Fruit fly (Drosophila melanogaster): ENCODE data around the gene CG12713.
A peak's percentile ranks its signal among the peaks of the same experiment; 100 is the strongest.

Gene CG12713

DNA sequence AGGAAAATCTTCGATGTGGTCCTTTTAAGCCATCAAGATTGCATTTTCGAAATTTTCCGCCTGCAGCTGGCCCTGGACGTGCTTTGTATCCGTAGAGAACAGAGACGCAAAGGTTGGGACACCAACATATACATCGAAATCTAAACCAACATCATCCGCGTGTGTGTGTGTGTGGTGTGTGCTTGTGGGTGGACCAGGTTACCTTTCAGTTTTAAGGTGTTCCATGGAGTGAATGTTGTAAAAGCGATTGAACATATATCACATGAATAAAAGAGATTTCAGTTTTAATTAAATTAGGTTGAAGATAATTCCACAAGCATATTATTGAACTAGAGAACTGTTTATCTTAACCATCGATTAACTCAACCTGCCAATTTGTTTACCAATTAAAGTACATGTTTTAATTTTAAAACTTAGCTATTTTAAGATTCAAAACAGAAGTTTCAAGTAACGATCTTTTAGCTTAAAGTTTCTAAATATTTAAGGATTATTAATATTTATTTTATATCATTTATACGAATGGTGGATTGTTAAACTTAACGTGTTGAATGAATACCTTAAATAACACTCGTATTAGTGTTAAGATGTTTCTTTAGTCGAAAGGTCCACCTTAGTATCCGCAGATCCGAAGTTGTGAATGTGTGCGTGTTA lies 5.2 kb upstream of the CG12713 start:
- TF ChIP-seq D1 (tag; optimal IDR thresholded peaks at IDR 0.05) = peak; percentile 95
- TF ChIP-seq Snoo (tag; optimal IDR thresholded peaks at IDR 0.05) = peak; percentile 88
- peak; percentile 75 for TF ChIP-seq CG4496 (GFP tag; IDR thresholded peaks at IDR 0.05)
- TF ChIP-seq CG32121 (GFP tag; IDR thresholded peaks at IDR 0.05) = peak; percentile 73
- TF ChIP-seq CG14655 (GFP tag; optimal IDR thresholded peaks at IDR 0.05) = no peak
- peak; percentile 34 for TF ChIP-seq gl (tag; optimal IDR thresholded peaks at IDR 0.05)
- TF ChIP-seq CG9948 (tag; optimal IDR thresholded peaks at IDR 0.05) = peak; percentile 87
- peak; percentile 92 for TF ChIP-seq CG15710 (tag; optimal IDR thresholded peaks at IDR 0.05)
- TF ChIP-seq Pif1B (GFP tag; optimal IDR thresholded peaks at IDR 0.05) = peak; percentile 87
- no peak for TF ChIP-seq EcR (GFP tag; optimal IDR thresholded peaks at IDR 0.05)
- peak; percentile 100 for TF ChIP-seq CG8159 (tag; optimal IDR thresholded peaks at IDR 0.05)
- TF ChIP-seq CG34367 (tag; optimal IDR thresholded peaks at IDR 0.05) = peak; percentile 82
- no peak for TF ChIP-seq CG13204 (GFP tag; optimal IDR thresholded peaks at IDR 0.05)
- TF ChIP-seq CG17806 (tag; optimal IDR thresholded peaks at IDR 0.05) = peak; percentile 88
- TF ChIP-seq Pif1A (GFP tag; optimal IDR thresholded peaks at IDR 0.05) = peak; percentile 90
- TF ChIP-seq CG10348 (GFP tag; IDR thresholded peaks at IDR 0.05) = no peak
- TF ChIP-seq CG8301 (tag; optimal IDR thresholded peaks at IDR 0.05) = peak; percentile 86
- TF ChIP-seq CG12605 (GFP tag; IDR thresholded peaks at IDR 0.05) = peak; percentile 60; the same call in 1 of the 2 replicates
- TF ChIP-seq Ets98B (GFP tag; IDR thresholded peaks at IDR 0.05) = peak; percentile 73
- TF ChIP-seq fd96Ca (GFP tag; IDR thresholded peaks at IDR 0.05) = no peak
- no peak for TF ChIP-seq rn (GFP tag; IDR thresholded peaks at IDR 0.05)

DNA sequence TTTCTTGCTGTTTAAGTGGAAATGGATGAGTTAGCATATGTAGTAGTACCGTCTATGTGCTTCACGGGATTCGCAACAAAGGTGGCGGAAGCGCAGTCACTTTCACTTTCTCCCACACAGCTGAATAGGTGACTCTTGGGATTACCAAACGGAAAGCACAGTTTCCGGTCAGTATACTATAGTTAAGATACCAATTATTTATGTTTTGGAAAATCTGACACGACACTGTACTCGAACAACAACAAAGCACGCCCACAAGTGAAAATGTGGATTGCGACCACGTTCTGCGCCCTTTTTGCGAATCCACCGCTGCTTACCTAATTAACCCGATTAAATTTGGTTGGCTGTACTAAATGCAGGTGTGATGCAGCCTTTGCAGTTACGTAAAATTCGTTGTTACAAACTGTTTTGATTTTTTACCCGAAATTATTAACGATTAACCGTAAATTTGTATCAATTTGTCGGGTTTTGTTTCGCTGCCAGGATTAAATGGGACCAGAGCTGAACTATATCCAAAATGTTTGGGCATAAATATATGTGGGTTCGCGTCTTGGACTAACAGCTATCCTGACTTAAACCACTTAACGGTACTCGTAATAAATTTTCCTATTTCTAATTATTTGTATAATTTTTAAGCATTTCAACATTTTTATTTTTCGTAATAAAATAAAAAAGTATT lies 2.8 kb downstream of the CG12713 start, which contains the start of gene CG18081:
CG18081 (minus strand) TSS at position 512 of the 679 bp plus-strand sequence.
- TF ChIP-seq D1 (tag; optimal IDR thresholded peaks at IDR 0.05) = peak; percentile 68
- TF ChIP-seq gl (tag; optimal IDR thresholded peaks at IDR 0.05) = no peak

DNA sequence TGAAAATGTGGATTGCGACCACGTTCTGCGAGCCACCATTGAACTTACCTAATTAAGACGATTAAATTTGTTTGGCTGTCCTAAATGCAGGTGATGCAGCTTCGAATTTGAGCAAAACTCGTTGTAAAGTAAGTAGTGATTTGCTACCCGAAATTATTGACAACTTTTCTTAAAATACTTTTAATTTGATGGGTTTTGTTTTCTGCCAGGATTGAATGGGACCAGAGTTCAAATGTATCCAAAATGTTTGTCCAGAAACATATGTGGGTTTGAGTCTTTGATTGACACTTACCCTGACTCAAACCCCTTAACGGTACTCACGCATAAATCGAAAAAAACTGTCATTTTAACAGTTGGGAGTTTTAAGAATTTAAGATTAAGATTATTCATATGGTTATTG lies 4.9 kb downstream of the CG12713 start, which contains the start of gene CG15715:
CG15715 (minus strand) TSS at position 274 of the 400 bp plus-strand sequence.
- TF ChIP-seq gl (tag; optimal IDR thresholded peaks at IDR 0.05) = no peak
- TF ChIP-seq D1 (tag; optimal IDR thresholded peaks at IDR 0.05) = peak; percentile 66
- TF ChIP-seq CG32121 (GFP tag; IDR thresholded peaks at IDR 0.05) = no peak
- no peak for TF ChIP-seq CG12605 (GFP tag; IDR thresholded peaks at IDR 0.05)

DNA sequence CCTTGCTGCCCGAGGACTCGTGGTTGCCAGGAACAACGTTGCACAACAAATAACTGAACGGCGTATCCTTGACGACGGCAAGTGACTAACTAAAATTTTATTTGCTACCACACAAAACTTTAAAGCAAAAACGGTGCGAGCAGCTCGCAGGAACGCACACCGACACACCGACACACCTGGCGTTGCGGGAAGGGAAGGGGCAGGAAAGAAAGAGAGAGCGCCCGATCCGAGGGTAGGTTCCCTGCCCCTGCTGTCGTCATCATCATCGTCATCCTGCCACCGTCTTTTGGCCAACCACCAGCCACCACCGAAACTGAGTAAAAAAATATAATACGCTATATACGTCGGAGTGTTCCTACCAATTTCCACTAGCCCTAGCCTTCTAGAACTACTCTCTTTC lies 11.7 kb downstream of the CG12713 start, which contains the start of gene meru:
meru (minus strand) TSS at position 101 of the 400 bp plus-strand sequence.
- TF ChIP-seq CG32121 (GFP tag; IDR thresholded peaks at IDR 0.05) = no peak
- TF ChIP-seq CG10348 (GFP tag; IDR thresholded peaks at IDR 0.05) = no peak
- TF ChIP-seq D1 (tag; optimal IDR thresholded peaks at IDR 0.05) = no peak
- TF ChIP-seq CG9948 (tag; optimal IDR thresholded peaks at IDR 0.05) = no peak

DNA sequence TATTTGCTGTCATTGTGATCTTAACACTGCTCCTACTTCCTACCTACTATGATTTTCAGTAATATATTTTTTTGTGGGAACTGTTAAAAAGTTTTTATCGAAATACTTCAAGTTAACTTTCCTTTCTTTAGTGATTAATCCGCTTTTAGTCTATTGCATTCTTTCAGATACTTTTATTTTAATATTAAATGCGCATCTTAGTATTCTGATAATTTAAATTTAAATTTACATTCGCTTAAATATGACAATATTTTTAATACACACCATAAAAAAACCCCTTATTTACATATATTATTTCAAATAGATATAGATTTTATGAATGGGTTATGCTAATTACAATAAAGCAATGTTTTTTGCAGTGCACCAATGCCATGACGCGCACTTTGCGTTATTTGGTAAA lies 12.3 kb downstream of the CG12713 start:
- TF ChIP-seq CG15710 (tag; optimal IDR thresholded peaks at IDR 0.05) (no peak), CG4496 (GFP tag; IDR thresholded peaks at IDR 0.05) (no peak), CG14655 (GFP tag; optimal IDR thresholded peaks at IDR 0.05) (no peak), CG8159 (tag; optimal IDR thresholded peaks at IDR 0.05) (peak; percentile 32)

DNA sequence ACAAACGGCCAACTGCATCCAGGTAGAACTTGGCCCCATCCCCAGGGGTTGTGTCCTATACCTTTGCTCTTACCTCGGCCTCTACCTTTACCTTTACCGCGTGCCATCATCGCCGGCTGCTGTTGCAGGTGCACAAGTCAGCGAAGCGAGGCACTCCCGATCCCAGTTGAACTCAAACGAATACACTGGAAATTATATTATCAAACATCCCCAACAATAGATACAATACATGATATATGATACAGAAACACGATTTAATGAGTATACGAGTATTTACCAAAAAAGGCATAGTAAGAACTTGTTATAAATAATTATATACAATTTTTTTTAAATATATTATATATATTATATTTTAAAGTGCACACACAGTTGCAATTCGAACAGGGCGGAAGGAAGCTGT lies 15.0 kb downstream of the CG12713 start:
- TF ChIP-seq EcR (GFP tag; optimal IDR thresholded peaks at IDR 0.05) (no peak), CG32121 (GFP tag; IDR thresholded peaks at IDR 0.05) (no peak), CG8159 (tag; optimal IDR thresholded peaks at IDR 0.05) (peak; percentile 35), CG9948 (tag; optimal IDR thresholded peaks at IDR 0.05) (peak; percentile 28)

DNA sequence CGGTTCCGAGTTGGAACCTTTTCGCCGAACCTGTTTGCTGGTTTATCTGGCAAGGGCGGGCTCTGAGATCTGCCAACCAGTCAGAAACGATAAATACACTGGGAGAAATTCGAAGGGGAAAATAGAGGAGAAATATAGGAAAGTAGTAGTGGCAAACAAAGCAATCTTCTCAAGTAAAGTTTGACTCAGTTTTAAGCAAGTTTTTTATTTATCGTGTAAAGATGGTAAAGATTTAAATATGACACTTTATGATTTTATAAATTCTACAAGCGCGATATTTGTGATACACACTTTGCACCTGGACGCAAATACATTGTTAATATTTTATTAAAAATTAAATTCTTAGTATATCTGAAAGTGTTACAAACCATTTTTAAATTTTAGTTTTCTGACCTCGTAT lies 15.4 kb downstream of the CG12713 start:
- TF ChIP-seq Ets98B (GFP tag; IDR thresholded peaks at IDR 0.05) (no peak), D1 (tag; optimal IDR thresholded peaks at IDR 0.05) (no peak), Snoo (tag; optimal IDR thresholded peaks at IDR 0.05) (no peak), CG12605 (GFP tag; IDR thresholded peaks at IDR 0.05) (no peak), CG14655 (GFP tag; optimal IDR thresholded peaks at IDR 0.05) (peak; percentile 18), CG8159 (tag; optimal IDR thresholded peaks at IDR 0.05) (peak; percentile 41), CG9948 (tag; optimal IDR thresholded peaks at IDR 0.05) (no peak), gl (tag; optimal IDR thresholded peaks at IDR 0.05) (no peak), Pif1A (GFP tag; optimal IDR thresholded peaks at IDR 0.05) (peak; percentile 8)
